Worm (Caenorhabditis elegans) whole organism, L4 larva: ENCODE results near the gene Y69F12A.1.
"Not testable (repeated sequence)": the region's sequence is repeated elsewhere in the genome, so short reads cannot be mapped to it uniquely, and the experiment has no call there.

Source experiments
- F49E8.2 ChIP-seq: sonication (generic microtip); optimal IDR thresholded peaks from 2 replicates; lab custom pipeline; 2016; ENCODE audit warnings: missing compliant biosample characterization, mild to moderate bottlenecking, missing genetic modification characterization, borderline replicate concordance
- Y5F2A.4 ChIP-seq: fragments of 200-800 bp; sonication (Bioruptor generic); optimal IDR thresholded peaks from 2 replicates; lab custom pipeline; 2018; ENCODE audit warnings: mild to moderate bottlenecking, missing genetic modification characterization, missing compliant biosample characterization
- saeg-2 ChIP-seq: fragments of 200-800 bp; sonication (Bioruptor generic); IDR thresholded peaks from 2 replicates; pipeline ENCODE4 v1.3.6; 2022; ENCODE audit warnings: missing genetic modification reagents, missing genetic modification characterization, missing compliant biosample characterization

ce11 chrIII:7468980-7469379 is 12.2 kb downstream of the Y69F12A.1 start, which contains the start of gene H14A12.5:
- not testable (repeated sequence) for TF ChIP-seq Y5F2A.4 (GFP tag; lab: Kevin White, UChicago); F49E8.2 (tag; lab: Kevin White, UChicago); saeg-2 (GFP tag; lab: Robert Waterston, UW)
